Fruit fly (Drosophila melanogaster) Kc167 (cell line): ENCODE data around the gene CG14717.

Source experiments
- Myc ChIP-seq: fragments of >200 bp; optimal IDR thresholded peaks from 2 replicates; lab custom pipeline; 2017; ENCODE audit warnings: missing external identifiers
- Sin3A ChIP-seq: fragments of >200 bp; optimal IDR thresholded peaks from 2 replicates; lab custom pipeline; 2018; ENCODE audit warnings: missing external identifiers
- h ChIP-seq: fragments of >200 bp; optimal IDR thresholded peaks from 3 replicates; lab custom pipeline; 2018; ENCODE audit warnings: missing external identifiers
- psq ChIP-seq: fragments of >200 bp; optimal IDR thresholded peaks from 2 replicates; lab custom pipeline; 2017; ENCODE audit warnings: missing external identifiers
- ttk ChIP-seq: sonication (Bioruptor generic); optimal IDR thresholded peaks from 2 replicates; lab custom pipeline; 2017; ENCODE audit warnings: missing external identifiers

- no peak for TF ChIP-seq h (lab: Kevin White, UChicago)
- TF ChIP-seq ttk: no peak
- TF ChIP-seq psq (lab: Kevin White, UChicago): no peak
- TF ChIP-seq Sin3A: no peak
- no peak for TF ChIP-seq Myc
Measured at dm6 chr3R:11661187-11661586, 35.1 kb upstream of the CG14717 start.
